Worm (Caenorhabditis elegans): ENCODE data around the gene Y40C5A.4.

DNA sequence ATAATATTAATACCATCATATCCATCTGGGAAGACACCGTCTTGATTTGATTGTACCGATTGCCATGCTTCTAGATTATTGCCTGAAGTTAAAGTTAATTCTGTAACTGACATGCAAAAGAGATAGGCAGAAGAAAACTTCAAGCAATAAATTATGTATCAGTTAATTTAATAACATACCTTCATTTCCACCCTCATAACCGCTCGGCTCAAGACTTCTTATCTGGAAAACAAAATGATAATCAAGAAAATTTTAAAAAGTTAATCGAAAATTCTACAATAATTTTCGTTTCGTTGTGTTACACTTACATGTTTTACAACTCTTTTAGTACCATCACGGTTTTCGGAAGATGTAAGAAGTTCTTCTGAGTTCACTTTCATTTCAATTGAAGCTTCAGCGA, 22.8 kb downstream of the Y40C5A.4 start:
- TF ChIP-seq cog-1 (tag; optimal IDR thresholded peaks at IDR 0.05) (no peak), klf-2 (GFP tag; conservative IDR thresholded peaks at IDR 0.05) (no peak), T22C8.4 (GFP tag; IDR thresholded peaks at IDR 0.05) (no peak), med-1 (GFP tag; optimal IDR thresholded peaks at IDR 0.05; ENCODE audit: insufficient read depth) (no peak)
